Fruit fly (Drosophila melanogaster): ENCODE measurements around the gene CG1677.

Gene CG1677

dm6 chrX:7339610-7340326 is 65.8 kb downstream of the CG1677 start:
- TF ChIP-seq ttk (optimal IDR thresholded peaks at IDR 0.05) (no peak), h (optimal IDR thresholded peaks at IDR 0.05) (no peak), Sin3A (optimal IDR thresholded peaks at IDR 0.05) (no peak), insv (optimal IDR thresholded peaks at IDR 0.05) (no peak), psq (optimal IDR thresholded peaks at IDR 0.05) (no peak), Myc (optimal IDR thresholded peaks at IDR 0.05) (no peak)

dm6 chrX:7338538-7338937 is 67.1 kb downstream of the CG1677 start:
- no peak for TF ChIP-seq psq (optimal IDR thresholded peaks at IDR 0.05)
- TF ChIP-seq Sin3A (optimal IDR thresholded peaks at IDR 0.05), result no peak
- TF ChIP-seq insv (optimal IDR thresholded peaks at IDR 0.05), result no peak
- TF ChIP-seq Myc (optimal IDR thresholded peaks at IDR 0.05), result no peak
- TF ChIP-seq ttk (optimal IDR thresholded peaks at IDR 0.05), result no peak
- no peak for TF ChIP-seq h (optimal IDR thresholded peaks at IDR 0.05)

- TF ChIP-seq insv (optimal IDR thresholded peaks at IDR 0.05), result no peak
- no peak for TF ChIP-seq psq (optimal IDR thresholded peaks at IDR 0.05)
- no peak for TF ChIP-seq Sin3A (optimal IDR thresholded peaks at IDR 0.05)
- no peak for TF ChIP-seq Myc (optimal IDR thresholded peaks at IDR 0.05)
- no peak for TF ChIP-seq ttk (optimal IDR thresholded peaks at IDR 0.05)
- no peak for TF ChIP-seq h (optimal IDR thresholded peaks at IDR 0.05)
Observed at dm6 chrX:7337975-7338374, 67.6 kb downstream of the CG1677 start.

- TF ChIP-seq Sin3A (optimal IDR thresholded peaks at IDR 0.05), result no peak
- no peak for TF ChIP-seq h (optimal IDR thresholded peaks at IDR 0.05)
- no peak for TF ChIP-seq psq (optimal IDR thresholded peaks at IDR 0.05)
- no peak for TF ChIP-seq insv (optimal IDR thresholded peaks at IDR 0.05)
- no peak for TF ChIP-seq ttk (optimal IDR thresholded peaks at IDR 0.05)
- TF ChIP-seq Myc (optimal IDR thresholded peaks at IDR 0.05), result no peak
Observed at dm6 chrX:7336962-7337844, 68.4 kb downstream of the CG1677 start, which contains the start of gene CBP. TSS of gene CBP (plus strand) at chrX:7337352.

- TF ChIP-seq insv (optimal IDR thresholded peaks at IDR 0.05) (no peak), h (optimal IDR thresholded peaks at IDR 0.05) (no peak), Myc (optimal IDR thresholded peaks at IDR 0.05) (no peak), ttk (optimal IDR thresholded peaks at IDR 0.05) (no peak), psq (optimal IDR thresholded peaks at IDR 0.05) (no peak), Sin3A (optimal IDR thresholded peaks at IDR 0.05) (no peak)
Observed at dm6 chrX:7336121-7336961, 69.3 kb downstream of the CG1677 start.

- TF ChIP-seq h (optimal IDR thresholded peaks at IDR 0.05), result no peak
- TF ChIP-seq Sin3A (optimal IDR thresholded peaks at IDR 0.05), result no peak
- TF ChIP-seq Myc (optimal IDR thresholded peaks at IDR 0.05), result no peak
- no peak for TF ChIP-seq insv (optimal IDR thresholded peaks at IDR 0.05)
- TF ChIP-seq psq (optimal IDR thresholded peaks at IDR 0.05), result no peak
- no peak for TF ChIP-seq ttk (optimal IDR thresholded peaks at IDR 0.05)
Observed at dm6 chrX:7335524-7335991, 70.0 kb downstream of the CG1677 start.

dm6 chrX:7334801-7335176 is 70.8 kb downstream of the CG1677 start:
- TF ChIP-seq psq (optimal IDR thresholded peaks at IDR 0.05), result no peak

- TF ChIP-seq psq (optimal IDR thresholded peaks at IDR 0.05) (no peak), ttk (optimal IDR thresholded peaks at IDR 0.05) (no peak), insv (optimal IDR thresholded peaks at IDR 0.05) (no peak)
Observed at dm6 chrX:7333858-7334800, 71.5 kb downstream of the CG1677 start.

dm6 chrX:7333298-7333743 is 72.3 kb downstream of the CG1677 start:
- TF ChIP-seq psq (optimal IDR thresholded peaks at IDR 0.05), result no peak

- TF ChIP-seq insv (optimal IDR thresholded peaks at IDR 0.05) (no peak), h (optimal IDR thresholded peaks at IDR 0.05) (no peak), Myc (optimal IDR thresholded peaks at IDR 0.05) (no peak), Sin3A (optimal IDR thresholded peaks at IDR 0.05) (no peak), psq (optimal IDR thresholded peaks at IDR 0.05) (no peak), ttk (optimal IDR thresholded peaks at IDR 0.05) (no peak)
Observed at dm6 chrX:7332493-7332892, 73.1 kb downstream of the CG1677 start.

- TF ChIP-seq psq (optimal IDR thresholded peaks at IDR 0.05), result no peak
- TF ChIP-seq insv (optimal IDR thresholded peaks at IDR 0.05), result no peak
- TF ChIP-seq ttk (optimal IDR thresholded peaks at IDR 0.05), result no peak
- no peak for TF ChIP-seq Myc (optimal IDR thresholded peaks at IDR 0.05)
- TF ChIP-seq h (optimal IDR thresholded peaks at IDR 0.05), result no peak
- TF ChIP-seq Sin3A (optimal IDR thresholded peaks at IDR 0.05), result no peak
Observed at dm6 chrX:7332091-7332490, 73.5 kb downstream of the CG1677 start, which contains the start of gene CG42780. TSS of gene CG42780 (minus strand) at chrX:7332191.

Data from Kc167 (cell line).